Worm (Caenorhabditis elegans) whole organism, L1 larva: Measurements from ENCODE around the gene F30B5.11.
A peak's percentile ranks its signal among the peaks of the same experiment; 100 is the strongest.

Experiments
- ama-1 ChIP-seq: fragments of 150-350 bp; optimal IDR thresholded peaks from 2 replicates; lab custom pipeline; 2014
- ceh-8 ChIP-seq: fragments of 200-800 bp; sonication (Bioruptor generic); optimal IDR thresholded peaks from 2 replicates; lab custom pipeline; 2018; ENCODE audit warnings: mild to moderate bottlenecking, missing genetic modification characterization, moderate library complexity, missing compliant biosample characterization
- dpl-1 ChIP-seq, 3 experiments: fragments of 150-350 bp in 2 of 3; sonication (generic microtip) in 1 of 3; optimal IDR thresholded peaks; 2 replicates each; lab custom pipeline; 2014 to 2017; ENCODE audit warnings: missing biosample characterization in 3 of 3, missing genetic modification characterization in 3 of 3, missing genetic modification reagents in 3 of 3
- efl-1 ChIP-seq, 4 experiments: fragments of 150-350 bp; optimal IDR thresholded peaks in 3 of 4; peaks in 1 of 4; 1 replicate in 1 of 4; 2 replicates in 3 of 4; lab custom pipeline; 2014; ENCODE audit warnings: missing biosample characterization in 2 of 4, missing genetic modification characterization in 2 of 4, missing genetic modification reagents in 2 of 4
- egl-27 ChIP-seq, 2 experiments: fragments of 150-350 bp in 1 of 2; sonication (generic microtip); optimal IDR thresholded peaks; 3 replicates each; lab custom pipeline; 2017 to 2018; ENCODE audit warnings: missing biosample characterization in 2 of 2, missing genetic modification characterization in 2 of 2, missing genetic modification reagents in 2 of 2
- elt-2 ChIP-seq: sonication (generic microtip); optimal IDR thresholded peaks from 2 replicates; lab custom pipeline; 2016; ENCODE audit warnings: missing genetic modification characterization, mild to moderate bottlenecking, inconsistent platforms, missing compliant biosample characterization, missing genetic modification reagents
- fkh-10 ChIP-seq: sonication (generic microtip); optimal IDR thresholded peaks from 2 replicates; lab custom pipeline; 2017; ENCODE audit warnings: missing biosample characterization, missing genetic modification reagents, missing genetic modification characterization
- nhr-77 ChIP-seq: fragments of 150-350 bp; optimal IDR thresholded peaks from 2 replicates; lab custom pipeline; 2014; ENCODE audit warnings: missing biosample characterization, missing genetic modification characterization
- pag-3 ChIP-seq: sonication (generic microtip); optimal IDR thresholded peaks from 2 replicates; lab custom pipeline; 2017; ENCODE audit warnings: missing genetic modification characterization, mild to moderate bottlenecking, missing compliant biosample characterization, antibody characterized with exemption, borderline replicate concordance; ENCODE audit not compliant: insufficient read depth
- pqm-1 ChIP-seq: sonication (generic microtip); optimal IDR thresholded peaks from 3 replicates; lab custom pipeline; 2017; ENCODE audit warnings: missing biosample characterization, missing genetic modification characterization
- skn-1 ChIP-seq: fragments of 150-350 bp; optimal IDR thresholded peaks from 2 replicates; lab custom pipeline; 2014; ENCODE audit warnings: missing biosample characterization, missing genetic modification characterization
- sox-4 ChIP-seq: sonication (generic microtip); optimal IDR thresholded peaks from 2 replicates; lab custom pipeline; 2016; ENCODE audit warnings: missing genetic modification characterization, missing compliant biosample characterization

ce11 chrIV:4210868-4211267, 9.0 kb downstream of the F30B5.11 start:
- TF ChIP-seq pqm-1 (tag; lab: Kevin White, UChicago) (no peak), egl-27 (tag; optimal IDR thresholded peaks at IDR 0.05; lab: Kevin White, UChicago) (no peak), dpl-1 (GFP tag; optimal IDR thresholded peaks at IDR 0.05; lab: Kevin White, UChicago) (no peak), elt-2 (no peak), fkh-10 (no peak), skn-1 (tag; lab: Kevin White, UChicago) (peak; percentile 13), sox-4 (tag; lab: Kevin White, UChicago) (no peak), nhr-77 (no peak), efl-1 (optimal IDR thresholded peaks at IDR 0.05; lab: Kevin White, UChicago) (no peak), efl-1 (GFP tag; optimal IDR thresholded peaks at IDR 0.05 in 1 of 2; lab: Kevin White, UChicago) (no peak), pag-3 (no peak), ceh-8 (GFP tag; lab: Kevin White, UChicago) (no peak), ama-1 (lab: Kevin White, UChicago) (no peak)
